Fruit fly (Drosophila melanogaster) whole organism, pupa: ENCODE measurements around the gene DopEcR.

Source experiments
- CG10348 ChIP-seq: fragments of 200-800 bp; sonication (Bioruptor generic); IDR thresholded peaks from 2 replicates; pipeline ENCODE4 v1.3.6; 2022; ENCODE audit warnings: missing biosample characterization, missing genetic modification characterization
- CG12605 ChIP-seq: fragments of 200-800 bp; sonication (Bioruptor generic); IDR thresholded peaks from 2 replicates; pipeline ENCODE4 v1.3.6; 2022; ENCODE audit warnings: missing biosample characterization, missing genetic modification characterization
- CG13204 ChIP-seq: fragments of 200-800 bp; sonication (Bioruptor generic); optimal IDR thresholded peaks from 2 replicates; lab custom pipeline; 2018; ENCODE audit warnings: missing biosample characterization, mild to moderate bottlenecking, missing genetic modification characterization, moderate library complexity
- CG14655 ChIP-seq: fragments of 200-800 bp; sonication (Bioruptor generic); optimal IDR thresholded peaks from 3 replicates; lab custom pipeline; 2017; ENCODE audit warnings: mild to moderate bottlenecking, missing biosample characterization, missing genetic modification reagents, missing genetic modification characterization
- CG15710 ChIP-seq: fragments of 200-800 bp; sonication (Bioruptor generic); optimal IDR thresholded peaks from 2 replicates; lab custom pipeline; 2018; ENCODE audit warnings: missing biosample characterization, mild to moderate bottlenecking, missing genetic modification characterization, moderate library complexity
- CG17806 ChIP-seq: fragments of 200-800 bp; sonication (Bioruptor generic); optimal IDR thresholded peaks from 2 replicates; lab custom pipeline; 2018; ENCODE audit warnings: missing biosample characterization, mild to moderate bottlenecking, missing genetic modification characterization, moderate library complexity
- CG32121 ChIP-seq: fragments of 200-800 bp; sonication (Bioruptor generic); IDR thresholded peaks from 2 replicates; pipeline ENCODE4 v1.3.6; 2022; ENCODE audit warnings: missing biosample characterization, missing genetic modification characterization
- CG34367 ChIP-seq: fragments of 200-800 bp; sonication (Bioruptor generic); optimal IDR thresholded peaks from 2 replicates; lab custom pipeline; 2018; ENCODE audit warnings: missing biosample characterization, mild to moderate bottlenecking, missing genetic modification characterization
- CG4496 ChIP-seq: fragments of 200-800 bp; sonication (Bioruptor generic); IDR thresholded peaks from 3 replicates; pipeline ENCODE4 v1.3.6; 2022; ENCODE audit warnings: missing biosample characterization, missing genetic modification characterization
- CG8159 ChIP-seq: fragments of 200-800 bp; sonication (Bioruptor generic); optimal IDR thresholded peaks from 3 replicates; lab custom pipeline; 2018; ENCODE audit warnings: missing biosample characterization, mild to moderate bottlenecking, missing genetic modification characterization, moderate library complexity
- CG8301 ChIP-seq: fragments of 200-800 bp; sonication (Bioruptor generic); optimal IDR thresholded peaks from 2 replicates; lab custom pipeline; 2018; ENCODE audit warnings: missing biosample characterization, mild to moderate bottlenecking, missing genetic modification characterization
- CG9948 ChIP-seq: fragments of 200-800 bp; sonication (Bioruptor generic); optimal IDR thresholded peaks from 2 replicates; lab custom pipeline; 2018; ENCODE audit warnings: missing biosample characterization, mild to moderate bottlenecking, missing genetic modification characterization, moderate library complexity
- D1 ChIP-seq: fragments of 200-800 bp; sonication (Bioruptor generic); optimal IDR thresholded peaks from 2 replicates; lab custom pipeline; 2018; ENCODE audit warnings: missing biosample characterization, mild to moderate bottlenecking, missing genetic modification characterization, moderate library complexity
- EcR ChIP-seq: fragments of 200-800 bp; sonication (Bioruptor generic); optimal IDR thresholded peaks from 3 replicates; lab custom pipeline; 2019; ENCODE audit warnings: missing biosample characterization, missing genetic modification characterization, mild to moderate bottlenecking, moderate library complexity, missing genetic modification reagents
- Ets98B ChIP-seq: fragments of 200-800 bp; sonication (Bioruptor generic); IDR thresholded peaks from 2 replicates; pipeline ENCODE4 v1.3.6; 2022; ENCODE audit warnings: missing biosample characterization, missing genetic modification characterization
- Pif1A ChIP-seq: fragments of 200-800 bp; sonication (Bioruptor generic); optimal IDR thresholded peaks from 3 replicates; lab custom pipeline; 2016; ENCODE audit warnings: missing biosample characterization, missing genetic modification characterization
- Pif1B ChIP-seq: fragments of 200-800 bp; sonication (Bioruptor generic); optimal IDR thresholded peaks from 3 replicates; lab custom pipeline; 2016; ENCODE audit warnings: missing biosample characterization, missing genetic modification characterization
- Snoo ChIP-seq: fragments of 200-800 bp; sonication (Bioruptor generic); optimal IDR thresholded peaks from 3 replicates; lab custom pipeline; 2017; ENCODE audit warnings: missing biosample characterization, mild to moderate bottlenecking, missing genetic modification characterization, inconsistent platforms
- fd96Ca ChIP-seq: fragments of 200-800 bp; sonication (Bioruptor generic); IDR thresholded peaks from 3 replicates; pipeline ENCODE4 v1.3.6; 2022; ENCODE audit warnings: missing biosample characterization, missing genetic modification characterization
- gl ChIP-seq: fragments of 200-800 bp; sonication (Bioruptor generic); optimal IDR thresholded peaks from 2 replicates; lab custom pipeline; 2018; ENCODE audit warnings: missing biosample characterization, mild to moderate bottlenecking, missing genetic modification characterization
- rn ChIP-seq: fragments of 200-800 bp; sonication (Bioruptor generic); IDR thresholded peaks from 2 replicates; pipeline ENCODE4 v1.3.6; 2022; ENCODE audit warnings: missing biosample characterization, missing genetic modification characterization

DopEcR gene

DNA sequence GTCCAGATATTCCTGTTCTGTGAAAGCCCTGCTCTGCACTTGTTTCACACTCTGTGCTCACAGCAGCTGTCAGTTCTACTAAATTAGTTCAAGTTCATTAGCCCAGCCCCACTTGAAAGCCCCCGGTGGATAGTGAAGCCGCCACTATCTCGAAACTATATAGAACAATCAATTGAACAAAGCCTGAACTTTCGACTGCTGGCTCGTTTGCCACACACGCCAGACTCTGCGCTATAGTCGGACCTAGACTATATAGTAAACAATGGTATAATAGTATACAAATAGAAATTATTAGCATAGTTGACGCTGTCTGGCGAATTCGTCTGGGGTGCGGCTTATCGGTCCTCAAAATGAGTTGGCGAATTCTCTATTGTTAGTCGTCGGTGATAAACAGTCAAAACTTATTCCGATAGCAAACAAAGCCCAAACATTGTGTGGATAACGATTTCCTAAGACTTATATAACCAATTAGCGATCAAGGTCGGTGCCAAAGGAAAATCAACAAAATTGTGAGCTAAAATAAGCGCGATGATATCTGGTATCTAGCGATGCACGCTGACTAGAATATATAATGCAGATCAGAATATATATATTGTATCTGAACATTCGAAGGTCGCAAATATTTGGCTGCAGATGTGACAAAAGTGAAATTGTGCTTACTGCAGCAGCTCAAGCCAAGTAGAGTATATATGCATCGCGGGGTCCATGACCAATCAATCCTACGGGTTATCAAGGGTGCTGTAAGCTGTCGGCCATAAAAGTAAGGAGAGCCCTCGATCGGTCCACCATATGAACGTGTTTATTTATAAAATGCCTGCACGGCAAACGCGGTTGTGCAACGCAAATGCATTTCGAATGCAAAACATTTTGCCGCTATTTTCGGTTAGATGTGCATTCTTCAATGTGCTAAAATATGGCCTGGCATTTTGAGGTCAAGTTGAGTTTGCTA is 35.4 kb upstream of the DopEcR start:
- TF ChIP-seq EcR (peak; percentile 60), CG10348 (no peak), CG8159 (tag; lab: Kevin White, UChicago) (no peak), fd96Ca (GFP tag; lab: Robert Waterston, UW) (0 out of 3 replicates have a peak, but pooled peaks have one; percentile 14), CG15710 (no peak)

DNA sequence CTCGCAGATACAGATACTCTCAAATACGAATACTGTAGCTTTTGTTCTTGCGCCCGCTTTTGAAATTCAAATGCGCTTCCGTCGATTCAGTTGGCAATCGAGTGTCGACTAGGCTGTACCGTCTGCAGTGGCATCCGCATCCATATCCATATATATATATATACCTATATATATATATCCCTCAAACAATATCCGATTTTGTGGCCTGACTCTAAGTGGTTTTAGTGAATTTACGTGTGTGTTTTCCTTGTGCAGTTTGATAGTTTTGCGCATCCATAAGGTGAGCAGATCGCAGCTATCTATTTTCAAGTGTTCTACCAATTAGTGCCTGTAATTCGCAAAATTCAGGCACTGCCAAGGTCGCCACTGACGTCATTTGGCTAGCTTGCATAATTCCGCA is 34.4 kb upstream of the DopEcR start:
- TF ChIP-seq gl (tag; lab: Kevin White, UChicago) (no peak), CG17806 (tag; lab: Kevin White, UChicago) (no peak)

DNA sequence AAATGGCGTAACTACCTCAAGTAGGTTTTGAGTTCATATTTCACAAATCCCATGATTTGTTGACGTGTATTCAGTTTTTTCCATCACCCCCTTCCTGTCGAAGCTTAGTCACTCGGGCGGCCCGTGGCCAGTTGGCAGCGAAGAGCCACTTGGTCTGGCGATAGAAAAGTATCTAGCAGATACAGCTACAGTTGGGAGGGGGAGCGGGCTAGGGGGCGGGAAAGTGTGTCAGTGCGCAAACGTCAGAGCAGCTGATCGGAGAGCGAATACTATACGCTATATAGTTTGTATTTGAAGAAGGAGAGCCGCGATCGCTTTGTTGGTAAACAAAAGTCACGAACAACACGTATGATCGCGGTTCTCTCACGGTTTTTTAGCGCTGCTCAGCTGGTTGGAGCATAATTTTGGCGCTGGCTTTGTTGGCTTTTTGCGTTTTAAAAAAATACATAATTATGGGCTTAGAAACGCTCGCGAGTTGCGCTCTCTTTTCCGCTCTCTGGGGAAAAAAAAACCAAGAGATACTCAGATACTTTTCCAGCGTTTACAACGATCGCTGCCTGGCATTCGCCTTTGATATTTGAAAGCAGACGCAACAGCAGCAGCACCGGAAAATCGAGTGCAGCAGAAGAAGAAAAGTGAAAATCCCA is 33.7 kb upstream of the DopEcR start:
- TF ChIP-seq EcR = no peak
- TF ChIP-seq fd96Ca (GFP tag; lab: Robert Waterston, UW) = peak; percentile 63
- no peak for TF ChIP-seq CG9948 (tag; lab: Kevin White, UChicago)
- TF ChIP-seq Pif1A (GFP tag; lab: Kevin White, UChicago) = no peak
- TF ChIP-seq CG8301 = no peak
- no peak for TF ChIP-seq CG14655 (GFP tag; lab: Kevin White, UChicago)
- TF ChIP-seq CG13204 (GFP tag; lab: Kevin White, UChicago) = no peak
- no peak for TF ChIP-seq CG8159 (tag; lab: Kevin White, UChicago)
- TF ChIP-seq Pif1B (GFP tag; lab: Kevin White, UChicago) = no peak
- no peak for TF ChIP-seq gl (tag; lab: Kevin White, UChicago)
- no peak for TF ChIP-seq rn (GFP tag; lab: Robert Waterston, UW)
- TF ChIP-seq CG32121 (GFP tag; lab: Robert Waterston, UW) = peak; percentile 67; the same call in 1 of the 2 replicates
- no peak for TF ChIP-seq CG17806 (tag; lab: Kevin White, UChicago)
- no peak for TF ChIP-seq CG34367 (tag; lab: Kevin White, UChicago)
- TF ChIP-seq Snoo (tag; lab: Kevin White, UChicago) = no peak
- TF ChIP-seq Ets98B (GFP tag; lab: Robert Waterston, UW) = peak; percentile 59
- peak; percentile 73 for TF ChIP-seq CG12605 (GFP tag; lab: Robert Waterston, UW)
- no peak for TF ChIP-seq D1 (tag; lab: Kevin White, UChicago)
- peak; percentile 65 for TF ChIP-seq CG4496 (GFP tag; lab: Robert Waterston, UW)
- TF ChIP-seq CG10348 = no peak
- no peak for TF ChIP-seq CG15710
- TF ChIP-seq, all 21 proteins: peak for 5

DNA sequence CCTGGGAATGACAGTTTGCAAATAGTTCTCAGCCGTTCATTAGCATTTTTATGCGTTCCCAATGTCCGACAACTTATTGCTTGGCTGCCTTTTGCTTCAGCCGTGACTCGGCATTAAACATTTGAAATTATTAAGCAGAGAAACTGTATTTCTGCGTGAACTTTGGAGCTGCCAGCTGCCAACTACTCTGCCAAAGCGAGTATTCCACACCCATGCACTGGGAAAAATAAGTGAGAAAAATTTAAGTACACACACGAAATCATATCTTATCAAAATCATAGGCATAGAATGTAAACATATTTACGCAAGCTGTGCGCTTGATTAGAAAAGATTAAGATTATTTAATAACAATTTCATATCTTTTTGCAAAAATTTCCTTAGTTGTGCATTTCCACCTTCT is 32.8 kb upstream of the DopEcR start:
- TF ChIP-seq EcR (no peak), Pif1B (GFP tag; lab: Kevin White, UChicago) (no peak), CG15710 (no peak), Pif1A (GFP tag; lab: Kevin White, UChicago) (no peak), CG4496 (GFP tag; lab: Robert Waterston, UW) (peak; percentile 79), D1 (tag; lab: Kevin White, UChicago) (no peak), CG14655 (GFP tag; lab: Kevin White, UChicago) (no peak), CG32121 (GFP tag; lab: Robert Waterston, UW) (peak; percentile 67), CG12605 (GFP tag; lab: Robert Waterston, UW) (0 out of 2 replicates have a peak, but pooled peaks have one; percentile 39), CG8301 (peak; percentile 4), Snoo (tag; lab: Kevin White, UChicago) (no peak), CG17806 (tag; lab: Kevin White, UChicago) (no peak), CG9948 (tag; lab: Kevin White, UChicago) (no peak), CG10348 (no peak), gl (tag; lab: Kevin White, UChicago) (no peak), rn (GFP tag; lab: Robert Waterston, UW) (no peak), fd96Ca (GFP tag; lab: Robert Waterston, UW) (peak; percentile 66; the same call in 1 of the 3 replicates), Ets98B (GFP tag; lab: Robert Waterston, UW) (peak; percentile 60)

DNA sequence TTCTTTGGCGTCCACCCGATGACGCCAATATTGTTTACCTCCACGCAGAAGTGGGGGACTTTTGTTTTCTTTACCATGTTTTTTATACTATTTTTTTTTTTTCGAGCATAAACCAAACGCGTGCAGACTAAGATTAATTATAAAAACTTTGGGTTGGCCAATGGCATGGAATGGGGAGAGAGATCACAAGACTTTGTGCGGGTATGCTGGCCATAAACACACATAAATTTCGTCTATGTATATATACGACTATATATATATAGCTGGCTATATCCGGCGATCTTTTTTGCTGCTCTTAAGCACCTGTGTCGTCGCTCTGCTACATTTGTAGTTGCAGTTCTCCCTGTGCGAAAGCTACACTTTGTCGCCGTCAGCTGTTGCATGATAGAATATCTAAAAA is 31.8 kb upstream of the DopEcR start:
- TF ChIP-seq Ets98B (GFP tag; lab: Robert Waterston, UW) (peak; percentile 30; the same call in 1 of the 2 replicates), CG8301 (no peak)
